Fruit fly (Drosophila melanogaster) whole organism, embryonic: Measurements from ENCODE around the gene Moca-cyp.
A peak's percentile ranks its signal among the peaks of the same experiment; 100 is the strongest.

Source experiments
- C15 ChIP-seq: fragments of 200-800 bp; sonication (Bioruptor generic); IDR thresholded peaks from 3 replicates; pipeline ENCODE4 v1.3.6; 2022; ENCODE audit warnings: missing biosample characterization, missing genetic modification characterization
- CG10147 ChIP-seq: fragments of 200-800 bp; sonication (Bioruptor generic); optimal IDR thresholded peaks from 2 replicates; lab custom pipeline; 2019; ENCODE audit warnings: missing biosample characterization, mild to moderate bottlenecking, missing genetic modification characterization, moderate library complexity
- CG12104 ChIP-seq: fragments of 200-800 bp; sonication (Bioruptor generic); optimal IDR thresholded peaks from 3 replicates; lab custom pipeline; 2016; ENCODE audit warnings: missing biosample characterization, missing genetic modification characterization
- CG12236 ChIP-seq: fragments of 200-800 bp; sonication (Bioruptor generic); optimal IDR thresholded peaks from 2 replicates; lab custom pipeline; 2016; ENCODE audit warnings: missing biosample characterization, missing genetic modification characterization
- CG1233 ChIP-seq: fragments of 200-800 bp; sonication (Bioruptor generic); optimal IDR thresholded peaks from 4 replicates; lab custom pipeline; 2018; ENCODE audit warnings: missing biosample characterization, mild to moderate bottlenecking, missing genetic modification characterization
- CG13123 ChIP-seq: fragments of 200-800 bp; sonication (Bioruptor generic); optimal IDR thresholded peaks from 2 replicates; lab custom pipeline; 2016; ENCODE audit warnings: missing biosample characterization, missing genetic modification characterization
- CG14014 ChIP-seq: fragments of 200-800 bp; sonication (Bioruptor generic); IDR thresholded peaks from 2 replicates; pipeline ENCODE4 v1.3.6; 2022; ENCODE audit warnings: missing biosample characterization, missing genetic modification characterization
- CG16813 ChIP-seq: fragments of 200-800 bp; sonication (Bioruptor generic); IDR thresholded peaks from 3 replicates; pipeline ENCODE4 v1.3.6; 2022; ENCODE audit warnings: missing biosample characterization, missing genetic modification characterization; ENCODE audit not compliant: partially characterized antibody
- CG2199 ChIP-seq: fragments of 200-800 bp; sonication (Bioruptor generic); IDR thresholded peaks from 3 replicates; pipeline ENCODE4 v1.3.6; 2022; ENCODE audit warnings: missing biosample characterization, missing genetic modification characterization
- CG2712 ChIP-seq: fragments of 200-800 bp; optimal IDR thresholded peaks from 3 replicates; lab custom pipeline; 2019; ENCODE audit warnings: missing biosample characterization, mild to moderate bottlenecking, missing genetic modification characterization, moderate library complexity
- CG2875 ChIP-seq: fragments of 200-800 bp; sonication (Bioruptor generic); optimal IDR thresholded peaks from 2 replicates; lab custom pipeline; 2017; ENCODE audit warnings: missing biosample characterization, mild to moderate bottlenecking, missing genetic modification characterization, missing genetic modification reagents
- CG3995 ChIP-seq: fragments of 200-800 bp; sonication (Bioruptor generic); optimal IDR thresholded peaks from 3 replicates; lab custom pipeline; 2016; ENCODE audit warnings: missing biosample characterization, missing genetic modification characterization
- CG4617 ChIP-seq: fragments of 200-800 bp; sonication (Bioruptor generic); optimal IDR thresholded peaks from 3 replicates; lab custom pipeline; 2016; ENCODE audit warnings: missing biosample characterization, missing genetic modification characterization, borderline replicate concordance
- CG8281 ChIP-seq: fragments of 200-800 bp; sonication (Bioruptor generic); optimal IDR thresholded peaks from 2 replicates; lab custom pipeline; 2018; ENCODE audit warnings: missing biosample characterization, mild to moderate bottlenecking, missing genetic modification characterization, moderate library complexity
- CG8765 ChIP-seq: fragments of 200-800 bp; sonication (Bioruptor generic); IDR thresholded peaks from 2 replicates; pipeline ENCODE4 v1.3.6; 2022; ENCODE audit warnings: missing biosample characterization, missing genetic modification characterization
- Camta ChIP-seq: fragments of 200-800 bp; sonication (Bioruptor generic); optimal IDR thresholded peaks from 2 replicates; lab custom pipeline; 2016; ENCODE audit warnings: missing biosample characterization, missing genetic modification characterization
- Deaf1 ChIP-seq: fragments of 200-800 bp; optimal IDR thresholded peaks from 3 replicates; lab custom pipeline; 2019; ENCODE audit warnings: missing biosample characterization, mild to moderate bottlenecking, missing genetic modification characterization, moderate library complexity
- H2.0 ChIP-seq: fragments of 200-800 bp; sonication (Bioruptor generic); IDR thresholded peaks from 2 replicates; pipeline ENCODE4 v1.3.6; 2022; ENCODE audit warnings: missing biosample characterization, missing genetic modification characterization
- Hr3 ChIP-seq: fragments of 200-800 bp; sonication (Bioruptor generic); optimal IDR thresholded peaks from 3 replicates; lab custom pipeline; 2016; ENCODE audit warnings: missing biosample characterization, missing genetic modification characterization
- Hr39 ChIP-seq: fragments of >200 bp; optimal IDR thresholded peaks from 2 replicates; lab custom pipeline; 2017
- Lhr ChIP-seq: fragments of 200-800 bp; sonication (Bioruptor generic); optimal IDR thresholded peaks from 3 replicates; lab custom pipeline; 2017; ENCODE audit warnings: mild to moderate bottlenecking, missing biosample characterization, missing genetic modification reagents, missing genetic modification characterization
- Lpt ChIP-seq: fragments of >200 bp; optimal IDR thresholded peaks from 2 replicates; lab custom pipeline; 2018; ENCODE audit warnings: missing biosample characterization, missing genetic modification characterization
- Nf-YB ChIP-seq: fragments of 200-800 bp; sonication (Bioruptor generic); optimal IDR thresholded peaks from 3 replicates; lab custom pipeline; 2019; ENCODE audit warnings: missing biosample characterization, mild to moderate bottlenecking, missing genetic modification characterization, moderate library complexity
- Opbp ChIP-seq: fragments of 200-800 bp; sonication (Bioruptor generic); IDR thresholded peaks from 3 replicates; pipeline ENCODE4 v1.3.6; 2022; ENCODE audit warnings: missing biosample characterization, missing genetic modification characterization; ENCODE audit not compliant: partially characterized antibody
- Spps ChIP-seq: fragments of 200-800 bp; sonication (Bioruptor generic); optimal IDR thresholded peaks from 2 replicates; lab custom pipeline; 2018; ENCODE audit warnings: missing biosample characterization, mild to moderate bottlenecking, missing genetic modification characterization
- Ssrp ChIP-seq: fragments of 200-800 bp; sonication (Bioruptor generic); optimal IDR thresholded peaks from 2 replicates; lab custom pipeline; 2018; ENCODE audit warnings: missing biosample characterization, mild to moderate bottlenecking, missing genetic modification characterization, moderate library complexity
- ara ChIP-seq: fragments of 200-800 bp; sonication (Bioruptor generic); IDR thresholded peaks from 2 replicates; pipeline ENCODE4 v1.3.6; 2022; ENCODE audit warnings: missing biosample characterization, missing genetic modification characterization
- bigmax ChIP-seq: fragments of 200-800 bp; sonication (Bioruptor generic); optimal IDR thresholded peaks from 2 replicates; lab custom pipeline; 2018; ENCODE audit warnings: missing biosample characterization, mild to moderate bottlenecking, missing genetic modification characterization
- chm ChIP-seq: fragments of 200-800 bp; sonication (Bioruptor generic); IDR thresholded peaks from 2 replicates; pipeline ENCODE4 v1.3.6; 2022; ENCODE audit warnings: missing biosample characterization, missing genetic modification characterization
- disco-r ChIP-seq: fragments of 200-800 bp; sonication (Bioruptor generic); optimal IDR thresholded peaks from 2 replicates; lab custom pipeline; 2016; ENCODE audit warnings: missing biosample characterization, missing genetic modification characterization
- dmrt11E ChIP-seq: fragments of 200-800 bp; sonication (Bioruptor generic); optimal IDR thresholded peaks from 3 replicates; lab custom pipeline; 2018; ENCODE audit warnings: missing biosample characterization, mild to moderate bottlenecking, missing genetic modification characterization, moderate library complexity
- dysf ChIP-seq: fragments of 200-800 bp; sonication (Bioruptor generic); IDR thresholded peaks from 3 replicates; pipeline ENCODE4 v1.3.6; 2022; ENCODE audit warnings: missing biosample characterization, missing genetic modification characterization
- emc ChIP-seq: fragments of 200-800 bp; sonication (Bioruptor generic); optimal IDR thresholded peaks from 2 replicates; lab custom pipeline; 2016; ENCODE audit warnings: missing biosample characterization, missing genetic modification characterization
- exex ChIP-seq: fragments of 200-800 bp; sonication (Bioruptor generic); optimal IDR thresholded peaks from 4 replicates; lab custom pipeline; 2018; ENCODE audit warnings: missing biosample characterization, mild to moderate bottlenecking, missing genetic modification characterization, moderate library complexity
- hbn ChIP-seq: fragments of 200-800 bp; sonication (Bioruptor generic); IDR thresholded peaks from 2 replicates; pipeline ENCODE4 v1.3.6; 2022; ENCODE audit warnings: missing biosample characterization, missing genetic modification characterization; ENCODE audit not compliant: partially characterized antibody
- hkb ChIP-seq, 2 experiments: fragments of 200-800 bp in 1 of 2; fragments of >200 bp in 1 of 2; sonication (Bioruptor generic) in 1 of 2; IDR thresholded peaks in 1 of 2; optimal IDR thresholded peaks in 1 of 2; 2 replicates each; pipeline versions ENCODE4 v1.3.6 to Lab custom; 2017 to 2022; ENCODE audit warnings: missing biosample characterization in 1 of 2, missing genetic modification characterization in 1 of 2
- hth ChIP-seq: fragments of >200 bp; optimal IDR thresholded peaks from 2 replicates; lab custom pipeline; 2017; ENCODE audit warnings: inconsistent platforms
- ind ChIP-seq: fragments of 200-800 bp; sonication (Bioruptor generic); optimal IDR thresholded peaks from 3 replicates; lab custom pipeline; 2016; ENCODE audit warnings: missing biosample characterization, missing genetic modification characterization
- lab ChIP-seq: fragments of 200-800 bp; sonication (Bioruptor generic); optimal IDR thresholded peaks from 3 replicates; lab custom pipeline; 2017; ENCODE audit warnings: missing biosample characterization, missing genetic modification characterization, mild to moderate bottlenecking, moderate library complexity, missing genetic modification reagents
- maf-S ChIP-seq: fragments of 200-800 bp; sonication (Bioruptor generic); optimal IDR thresholded peaks from 2 replicates; lab custom pipeline; 2016; ENCODE audit warnings: missing biosample characterization, missing genetic modification characterization
- oc ChIP-seq: fragments of 200-800 bp; sonication (Bioruptor generic); optimal IDR thresholded peaks from 2 replicates; lab custom pipeline; 2018; ENCODE audit warnings: missing biosample characterization, mild to moderate bottlenecking, missing genetic modification characterization, moderate library complexity
- org-1 ChIP-seq: fragments of 200-800 bp; sonication (Bioruptor generic); optimal IDR thresholded peaks from 2 replicates; lab custom pipeline; 2017; ENCODE audit warnings: missing biosample characterization, missing genetic modification characterization
- pnt ChIP-seq: fragments of 200-800 bp; sonication (Bioruptor generic); optimal IDR thresholded peaks from 3 replicates; lab custom pipeline; 2016; ENCODE audit warnings: missing biosample characterization, missing genetic modification characterization
- so ChIP-seq: fragments of 200-800 bp; sonication (Bioruptor generic); IDR thresholded peaks from 3 replicates; pipeline ENCODE4 v1.3.6; 2022; ENCODE audit warnings: missing biosample characterization, missing genetic modification characterization
- sqz ChIP-seq: fragments of 200-800 bp; sonication (Bioruptor generic); optimal IDR thresholded peaks from 3 replicates; lab custom pipeline; 2018; ENCODE audit warnings: missing biosample characterization, mild to moderate bottlenecking, missing genetic modification characterization
- ssp ChIP-seq: fragments of 200-800 bp; sonication (Bioruptor generic); IDR thresholded peaks from 2 replicates; pipeline ENCODE4 v1.3.6; 2022; ENCODE audit warnings: missing biosample characterization, missing genetic modification characterization
- zen ChIP-seq: fragments of 200-800 bp; sonication (Bioruptor generic); optimal IDR thresholded peaks from 3 replicates; lab custom pipeline; 2018; ENCODE audit warnings: missing biosample characterization, mild to moderate bottlenecking, missing genetic modification characterization, moderate library complexity
- zen2 ChIP-seq: fragments of 200-800 bp; sonication (Bioruptor generic); IDR thresholded peaks from 3 replicates; pipeline ENCODE4 v1.3.6; 2022; ENCODE audit warnings: missing biosample characterization, missing genetic modification characterization; ENCODE audit not compliant: partially characterized antibody

The Moca-cyp gene

dm6 chr3R:28339654-28340605 lies at the start of gene Moca-cyp, which contains the start of gene Gfat2 (continued):
- peak; percentile 71 for TF ChIP-seq Hr3 (GFP tag; lab: Kevin White, UChicago)
- TF ChIP-seq dmrt11E (tag; lab: Kevin White, UChicago): peak; percentile 58
- no peak for TF ChIP-seq emc
- no peak for TF ChIP-seq Camta
- TF ChIP-seq exex (tag; lab: Kevin White, UChicago): peak; percentile 26
- no peak for TF ChIP-seq maf-S (GFP tag; lab: Kevin White, UChicago)
- no peak; the same call in 2 of the 3 replicates for TF ChIP-seq zen2
- peak; percentile 81 for TF ChIP-seq sqz (GFP tag; lab: Kevin White, UChicago)
- no peak for TF ChIP-seq hth
- TF ChIP-seq ind: peak; percentile 65
- TF ChIP-seq CG16813 (GFP tag; lab: Robert Waterston, UW): peak; percentile 73
- TF ChIP-seq CG12104: peak; percentile 62
- no peak for TF ChIP-seq C15 (GFP tag; lab: Robert Waterston, UW)
- peak; percentile 43; the same call in 2 of the 3 replicates for TF ChIP-seq dysf (GFP tag; lab: Robert Waterston, UW)
- peak; percentile 32 for TF ChIP-seq hbn
- TF ChIP-seq Nf-YB: peak; percentile 50
- TF ChIP-seq Spps (tag; lab: Kevin White, UChicago): no peak
- TF ChIP-seq org-1 (GFP tag; lab: Kevin White, UChicago): no peak
- peak; percentile 2 for TF ChIP-seq Lhr (GFP tag; lab: Kevin White, UChicago)
- no peak for TF ChIP-seq CG8765 (GFP tag; lab: Robert Waterston, UW)
- TF ChIP-seq so: 0 out of 3 replicates have a peak, but pooled peaks have one; percentile 56
- peak; percentile 33 for TF ChIP-seq bigmax (GFP tag; lab: Kevin White, UChicago)
- TF ChIP-seq H2.0 (GFP tag; lab: Robert Waterston, UW): peak; percentile 53
- no peak for TF ChIP-seq oc (tag; lab: Kevin White, UChicago)
- TF ChIP-seq CG8281 (tag; lab: Kevin White, UChicago): peak; percentile 18
- TF ChIP-seq disco-r (GFP tag; lab: Kevin White, UChicago): no peak
- peak; percentile 8 for TF ChIP-seq pnt (GFP tag; lab: Kevin White, UChicago)
- TF ChIP-seq CG10147: peak; percentile 6
- TF ChIP-seq zen (tag; lab: Kevin White, UChicago): no peak
- peak; percentile 81 for TF ChIP-seq lab (GFP tag; lab: Kevin White, UChicago)
- peak; percentile 38 for TF ChIP-seq Deaf1 (tag; lab: Kevin White, UChicago)
- peak; percentile 49 for TF ChIP-seq Ssrp (tag; lab: Kevin White, UChicago)
- peak; percentile 55 for TF ChIP-seq CG4617
- TF ChIP-seq CG14014: peak; percentile 72
- peak; percentile 74 for TF ChIP-seq CG1233 (GFP tag; lab: Kevin White, UChicago)
- no peak for TF ChIP-seq Hr39 (lab: Kevin White, UChicago)
- 0 out of 3 replicates have a peak, but pooled peaks have one; percentile 34 for TF ChIP-seq CG2199
- TF ChIP-seq chm (GFP tag; lab: Robert Waterston, UW): peak; percentile 49; the same call in 1 of the 2 replicates
- peak; percentile 49 for TF ChIP-seq ssp (GFP tag; lab: Robert Waterston, UW)
- TF ChIP-seq CG3995 (GFP tag; lab: Kevin White, UChicago): no peak
- no peak for TF ChIP-seq CG12236 (GFP tag; lab: Kevin White, UChicago)
- 0 out of 2 replicates have a peak, but pooled peaks have one; percentile 43 for TF ChIP-seq ara (GFP tag; lab: Robert Waterston, UW)
- no peak for TF ChIP-seq hkb (optimal IDR thresholded peaks at IDR 0.05; lab: Kevin White, UChicago)
- TF ChIP-seq hkb (GFP tag; IDR thresholded peaks at IDR 0.05; lab: Robert Waterston, UW): peak; percentile 46
- no peak for TF ChIP-seq CG13123 (GFP tag; lab: Kevin White, UChicago)
- peak; percentile 35 for TF ChIP-seq CG2875 (GFP tag; lab: Kevin White, UChicago)
- peak; percentile 73 for TF ChIP-seq CG2712 (tag; lab: Kevin White, UChicago)
- no peak for TF ChIP-seq Lpt (GFP tag; lab: Kevin White, UChicago)
- TF ChIP-seq Opbp (GFP tag; lab: Robert Waterston, UW): peak; percentile 61; the same call in 2 of the 3 replicates
